Fruit fly (Drosophila melanogaster): ENCODE results near the gene ush.

dm6 chr2L:506443-506842, 30.4 kb downstream of the ush start:
- no peak for TF ChIP-seq usp (GFP tag; optimal IDR thresholded peaks at IDR 0.05)
- TF ChIP-seq EcR (GFP tag; optimal IDR thresholded peaks at IDR 0.05): no peak
- no peak for TF ChIP-seq Dll (optimal IDR thresholded peaks at IDR 0.05)
